Worm (Caenorhabditis elegans): ENCODE results near the gene mrpl-49.

DNA sequence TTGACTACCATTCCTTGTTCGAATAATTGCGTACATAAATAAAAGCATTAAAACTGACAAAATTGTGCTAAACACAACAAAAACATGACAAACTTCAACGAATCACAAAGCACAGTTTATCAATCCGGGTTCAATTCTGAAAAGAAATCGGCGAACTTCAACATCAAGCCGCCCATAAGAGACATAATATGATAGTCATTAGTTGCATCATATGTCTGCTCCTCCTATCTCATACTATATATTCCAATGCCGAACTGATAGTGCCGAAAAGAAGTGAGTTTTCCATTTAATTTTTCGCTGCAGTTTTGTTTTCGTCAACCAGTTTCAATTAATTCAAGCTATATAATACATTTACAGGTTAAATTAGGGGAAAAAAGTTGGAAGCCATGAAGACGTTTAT is 13.3 kb downstream of the mrpl-49 start, which contains the start of gene hrg-7:
- TF ChIP-seq ama-1 (optimal IDR thresholded peaks at IDR 0.05) (no peak), F13C5.2 (tag; optimal IDR thresholded peaks at IDR 0.05) (no peak), tbx-11 (GFP tag; IDR thresholded peaks at IDR 0.05) (no peak), hmbx-1 (tag; optimal IDR thresholded peaks at IDR 0.05) (no peak), hnd-1 (tag; optimal IDR thresholded peaks at IDR 0.05) (no peak), scrt-1 (GFP tag; IDR thresholded peaks at IDR 0.05) (no peak), tra-4 (tag; optimal IDR thresholded peaks at IDR 0.05) (no peak), pes-1 (GFP tag; IDR thresholded peaks at IDR 0.05) (no peak), ceh-36 (tag; optimal IDR thresholded peaks at IDR 0.05) (no peak), flt-1 (GFP tag; IDR thresholded peaks at IDR 0.05) (no peak), ets-7 (tag; optimal IDR thresholded peaks at IDR 0.05) (no peak), hmg-4 (GFP tag; optimal IDR thresholded peaks at IDR 0.05) (no peak)

All from whole organism, early embryonic.